Fruit fly (Drosophila melanogaster) whole organism, adult: ENCODE measurements around the gene eEF1gamma.

Experiments
- CG11617 ChIP-seq: fragments of 200-800 bp; sonication (Bioruptor generic); optimal IDR thresholded peaks from 2 replicates; lab custom pipeline; 2017; ENCODE audit warnings: mild to moderate bottlenecking, missing biosample characterization, missing genetic modification reagents, missing genetic modification characterization
- bab1 ChIP-seq: fragments of 200-800 bp; sonication (Bioruptor generic); optimal IDR thresholded peaks from 3 replicates; lab custom pipeline; 2019; ENCODE audit warnings: missing biosample characterization, mild to moderate bottlenecking, missing genetic modification characterization, moderate library complexity
- cic ChIP-seq: fragments of 200-800 bp; sonication (Bioruptor generic); optimal IDR thresholded peaks from 2 replicates; lab custom pipeline; 2017; ENCODE audit warnings: missing biosample characterization, mild to moderate bottlenecking, missing genetic modification characterization, moderate library complexity
- tj ChIP-seq: fragments of 200-800 bp; sonication (Bioruptor generic); optimal IDR thresholded peaks from 3 replicates; lab custom pipeline; 2017; ENCODE audit warnings: missing biosample characterization, mild to moderate bottlenecking, missing genetic modification characterization, moderate library complexity
- toe ChIP-seq: fragments of 200-800 bp; sonication (Bioruptor generic); optimal IDR thresholded peaks from 2 replicates; lab custom pipeline; 2016; ENCODE audit warnings: missing biosample characterization, missing genetic modification characterization

- no peak for TF ChIP-seq cic (GFP tag; lab: Kevin White, UChicago)
- no peak for TF ChIP-seq bab1 (GFP tag; lab: Kevin White, UChicago)
- TF ChIP-seq toe (GFP tag; lab: Kevin White, UChicago): no peak
- TF ChIP-seq CG11617 (GFP tag; lab: Kevin White, UChicago): no peak
- TF ChIP-seq tj (GFP tag; lab: Kevin White, UChicago): no peak
Measured at dm6 chr3R:29204612-29205480, 15.1 kb upstream of the eEF1gamma start.
